Worm (Caenorhabditis elegans) whole organism, young adult: ENCODE results near the gene vamp-8.

ENCODE experiments used
- T26A5.8 ChIP-seq: sonication (generic microtip); optimal IDR thresholded peaks from 2 replicates; lab custom pipeline; 2016; ENCODE audit warnings: missing genetic modification characterization, missing compliant biosample characterization
- attf-5 ChIP-seq: fragments of 200-800 bp; sonication (Bioruptor generic); optimal IDR thresholded peaks from 2 replicates; lab custom pipeline; 2018; ENCODE audit warnings: mild to moderate bottlenecking, missing genetic modification characterization, missing compliant biosample characterization
- ceh-79 ChIP-seq: sonication (generic microtip); optimal IDR thresholded peaks from 2 replicates; lab custom pipeline; 2017; ENCODE audit warnings: mild to moderate bottlenecking, missing genetic modification characterization, missing compliant biosample characterization
- dpff-1 ChIP-seq: sonication (generic microtip); optimal IDR thresholded peaks from 2 replicates; lab custom pipeline; 2017; ENCODE audit warnings: mild to moderate bottlenecking, missing genetic modification characterization, missing compliant biosample characterization
- lir-1 ChIP-seq: fragments of 200-800 bp; sonication (Bioruptor generic); conservative IDR thresholded peaks from 2 replicates; pipeline ENCODE4 v1.3.6; 2022; ENCODE audit warnings: missing genetic modification reagents, missing genetic modification characterization, missing compliant biosample characterization
- nhr-80 ChIP-seq: sonication (generic microtip); optimal IDR thresholded peaks from 2 replicates; lab custom pipeline; 2016; ENCODE audit warnings: missing genetic modification characterization, missing compliant biosample characterization
- nhr-90 ChIP-seq: sonication (generic microtip); optimal IDR thresholded peaks from 2 replicates; lab custom pipeline; 2016; ENCODE audit warnings: missing genotype, mild to moderate bottlenecking, missing genetic modification characterization, missing compliant biosample characterization
- pbrm-1 ChIP-seq: fragments of 200-800 bp; sonication (Bioruptor generic); IDR thresholded peaks from 2 replicates; pipeline ENCODE4 v1.3.6; 2022; ENCODE audit warnings: missing genetic modification reagents, missing genetic modification characterization, missing compliant biosample characterization
- pha-4 ChIP-seq: fragments of 150-350 bp; sonication (generic microtip); optimal IDR thresholded peaks from 2 replicates; lab custom pipeline; 2014; ENCODE audit warnings: missing biosample characterization, missing genetic modification reagents, missing genetic modification characterization
- unc-62 ChIP-seq: fragments of 150-350 bp; optimal IDR thresholded peaks from 2 replicates; lab custom pipeline; 2014; ENCODE audit warnings: missing biosample characterization, missing genetic modification reagents, missing genetic modification characterization

DNA sequence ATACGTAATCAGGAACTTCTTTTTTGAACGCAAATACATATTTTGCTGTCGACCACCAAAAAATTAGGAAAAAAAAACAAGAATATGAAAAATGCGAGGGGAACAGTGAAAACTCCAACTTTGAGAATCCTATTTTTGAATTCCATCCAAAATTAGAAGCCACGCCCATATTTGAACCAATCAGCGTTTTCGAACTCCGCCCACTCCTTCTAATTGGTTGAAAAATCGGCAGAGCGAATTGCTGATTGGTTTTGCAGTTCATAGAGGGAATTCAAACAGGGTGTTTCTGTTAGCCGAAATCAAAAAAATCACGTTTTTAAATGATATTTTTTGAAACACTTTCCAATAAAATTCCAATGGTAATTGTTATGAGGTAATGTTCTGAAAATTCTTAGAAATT, 13.7 kb upstream of the vamp-8 start:
- TF ChIP-seq attf-5 (GFP tag; lab: Kevin White, UChicago) (no peak), ceh-79 (tag; lab: Kevin White, UChicago) (no peak), pha-4 (no peak), lir-1 (GFP tag; lab: Robert Waterston, UW) (no peak), dpff-1 (tag; lab: Kevin White, UChicago) (no peak), nhr-80 (tag; lab: Kevin White, UChicago) (no peak), T26A5.8 (tag; lab: Kevin White, UChicago) (no peak), nhr-90 (tag; lab: Kevin White, UChicago) (no peak), unc-62 (GFP tag; lab: Kevin White, UChicago) (no peak), pbrm-1 (GFP tag; lab: Robert Waterston, UW) (no peak)
